Worm (Caenorhabditis elegans) whole organism, L3 larva: ENCODE measurements around the gene F22B8.7.
A peak's percentile ranks its signal among the peaks of the same experiment; 100 is the strongest.

ENCODE experiments used
- ama-1 ChIP-seq: fragments of 150-350 bp; optimal IDR thresholded peaks from 2 replicates; lab custom pipeline; 2018
- egl-27 ChIP-seq: sonication (generic microtip); optimal IDR thresholded peaks from 4 replicates; lab custom pipeline; 2017; ENCODE audit warnings: missing biosample characterization, missing genetic modification reagents, missing genetic modification characterization
- elt-2 ChIP-seq: sonication (generic microtip); optimal IDR thresholded peaks from 2 replicates; lab custom pipeline; 2016; ENCODE audit warnings: missing genetic modification reagents, mild to moderate bottlenecking, missing genetic modification characterization, missing compliant biosample characterization
- fkh-10 ChIP-seq: sonication (generic microtip); optimal IDR thresholded peaks from 2 replicates; lab custom pipeline; 2017; ENCODE audit warnings: missing biosample characterization, missing genetic modification reagents, missing genetic modification characterization
- fkh-2 ChIP-seq: fragments of 150-350 bp; optimal IDR thresholded peaks from 2 replicates; lab custom pipeline; 2014; ENCODE audit warnings: missing biosample characterization, missing genetic modification reagents, missing genetic modification characterization
- jun-1 ChIP-seq: fragments of 150-350 bp; optimal IDR thresholded peaks from 2 replicates; lab custom pipeline; 2014; ENCODE audit warnings: missing biosample characterization, missing genetic modification reagents, missing genetic modification characterization
- lin-15B ChIP-seq: fragments of 150-350 bp; optimal IDR thresholded peaks from 2 replicates; lab custom pipeline; 2014; ENCODE audit warnings: missing biosample characterization, missing genetic modification characterization
- lin-39 ChIP-seq: fragments of 150-350 bp; optimal IDR thresholded peaks from 2 replicates; lab custom pipeline; 2018; ENCODE audit warnings: missing biosample characterization, missing genetic modification reagents, missing genetic modification characterization
- mdl-1 ChIP-seq: fragments of 150-350 bp; optimal IDR thresholded peaks from 2 replicates; lab custom pipeline; 2014; ENCODE audit warnings: missing biosample characterization, missing genetic modification characterization
- nhr-28 ChIP-seq: fragments of 150-350 bp; optimal IDR thresholded peaks from 2 replicates; lab custom pipeline; 2014; ENCODE audit warnings: missing biosample characterization, missing genetic modification characterization
- nhr-67 ChIP-seq: fragments of 150-350 bp; optimal IDR thresholded peaks from 2 replicates; lab custom pipeline; 2014; ENCODE audit warnings: missing biosample characterization, missing genetic modification characterization
- pha-4 ChIP-seq: fragments of 150-350 bp; optimal IDR thresholded peaks from 2 replicates; lab custom pipeline; 2014; ENCODE audit warnings: missing biosample characterization, missing genetic modification reagents, missing genetic modification characterization
- pqm-1 ChIP-seq: fragments of 150-350 bp; optimal IDR thresholded peaks from 2 replicates; lab custom pipeline; 2017; ENCODE audit warnings: missing biosample characterization, missing genetic modification characterization, inconsistent platforms
- sea-2 ChIP-seq: fragments of 150-350 bp; sonication (generic microtip); optimal IDR thresholded peaks from 4 replicates; lab custom pipeline; 2014; ENCODE audit warnings: missing biosample characterization, missing genetic modification reagents, missing genetic modification characterization
- skn-1 ChIP-seq: fragments of 150-350 bp; optimal IDR thresholded peaks from 2 replicates; lab custom pipeline; 2014; ENCODE audit warnings: missing biosample characterization, missing genetic modification characterization

The F22B8.7 gene

DNA sequence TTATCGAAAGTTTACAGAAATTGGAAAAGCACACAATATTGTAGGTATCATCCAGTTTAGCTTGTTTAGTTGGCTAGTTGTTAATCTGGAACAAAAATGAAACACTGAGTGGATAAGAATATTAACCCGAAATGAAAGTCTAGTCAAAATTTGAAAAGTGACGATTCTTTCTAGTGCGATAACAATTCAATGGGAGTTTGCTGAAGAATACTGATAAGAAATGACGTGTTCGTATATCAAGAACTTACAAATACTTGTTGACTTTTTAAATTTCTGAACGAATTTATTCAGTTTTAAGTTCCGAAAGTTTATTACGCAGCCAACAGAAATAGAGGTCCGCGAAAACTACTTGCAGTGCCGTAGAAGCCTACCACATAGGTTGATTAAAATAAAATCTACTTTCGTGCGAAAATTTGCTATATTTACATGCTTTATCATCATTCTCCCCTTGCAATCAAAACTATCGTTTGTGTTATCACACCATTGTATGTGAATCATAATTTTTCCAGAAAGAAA, 48.7 kb downstream of the F22B8.7 start, which contains the start of gene fbxa-88:
TSS of gene fbxa-88 (minus strand) at position 51 of the 516 bp plus-strand sequence.
- TF ChIP-seq elt-2 (tag; lab: Kevin White, UChicago) (peak; percentile 80), egl-27 (tag; lab: Kevin White, UChicago) (no peak), nhr-28 (tag; lab: Kevin White, UChicago) (no peak), fkh-10 (no peak), pqm-1 (tag; lab: Kevin White, UChicago) (peak; percentile 58), skn-1 (tag; lab: Kevin White, UChicago) (peak; percentile 15), fkh-2 (tag; lab: Kevin White, UChicago) (no peak), sea-2 (GFP tag; lab: Kevin White, UChicago) (no peak), ama-1 (no peak), lin-15B (tag; lab: Kevin White, UChicago) (no peak), nhr-67 (tag; lab: Kevin White, UChicago) (no peak)

DNA sequence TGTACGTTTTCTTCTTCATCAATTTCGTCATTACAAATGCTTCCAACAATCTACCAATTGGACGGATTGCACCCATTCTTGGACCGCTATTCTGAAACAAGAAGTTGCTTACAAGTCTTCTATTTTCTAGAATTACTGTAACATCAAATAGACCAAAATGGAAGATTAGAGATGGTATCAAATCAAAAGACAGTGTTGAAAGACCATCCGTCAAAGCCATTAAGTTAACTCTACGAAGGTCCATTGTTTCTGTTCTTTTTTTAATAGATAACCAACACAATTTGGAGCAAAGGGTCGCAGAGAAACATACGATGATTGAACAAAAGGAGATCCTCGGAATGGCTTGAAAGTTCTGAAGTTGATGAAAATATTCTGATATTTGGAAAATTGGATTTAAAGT, 50.6 kb downstream of the F22B8.7 start:
- TF ChIP-seq sea-2 (GFP tag; lab: Kevin White, UChicago) (no peak), pha-4 (tag; lab: Kevin White, UChicago) (no peak), jun-1 (tag; lab: Kevin White, UChicago) (no peak), elt-2 (tag; lab: Kevin White, UChicago) (no peak), ama-1 (no peak), mdl-1 (tag; lab: Kevin White, UChicago) (no peak), lin-39 (tag; lab: Kevin White, UChicago) (no peak), fkh-10 (no peak)
